Fruit fly (Drosophila melanogaster) whole organism, embryonic: Measurements from ENCODE around the gene Phae2.

Experiments used
- CG17568 ChIP-seq: fragments of 200-800 bp; sonication (Bioruptor generic); optimal IDR thresholded peaks from 2 replicates; lab custom pipeline; 2018; ENCODE audit warnings: missing biosample characterization, mild to moderate bottlenecking, missing genetic modification characterization, moderate library complexity
- CG7271 ChIP-seq: fragments of 200-800 bp; sonication (Bioruptor generic); optimal IDR thresholded peaks from 2 replicates; lab custom pipeline; 2018; ENCODE audit warnings: missing biosample characterization, mild to moderate bottlenecking, missing genetic modification characterization, moderate library complexity
- dimm ChIP-seq: fragments of 200-800 bp; sonication (Bioruptor generic); IDR thresholded peaks from 2 replicates; pipeline ENCODE4 v1.3.6; 2022; ENCODE audit warnings: missing biosample characterization, missing genetic modification characterization

DNA sequence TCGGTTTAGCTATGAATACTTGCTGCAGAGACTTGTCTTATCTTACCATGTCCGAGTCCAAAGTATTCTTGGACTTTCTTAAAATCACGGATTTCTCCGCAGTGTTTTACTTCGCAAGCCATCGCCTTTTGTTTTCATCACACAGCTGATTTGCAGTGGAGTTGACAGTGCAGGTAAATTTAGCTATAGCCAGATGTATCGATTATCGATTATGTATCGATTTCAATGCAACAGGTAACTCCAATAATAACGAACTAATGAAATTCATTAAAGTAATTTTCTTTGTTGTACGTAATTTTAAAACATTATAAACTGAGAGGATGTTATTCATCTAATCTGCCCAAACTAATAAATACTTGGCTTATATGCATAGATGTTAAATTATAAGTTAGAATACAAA is 47.9 kb upstream of the Phae2 start, which contains the start of gene Rab3-GAP:
- TF ChIP-seq CG17568 (no peak), CG7271 (tag; lab: Kevin White, UChicago) (no peak), dimm (GFP tag; lab: Robert Waterston, UW) (no peak)
